Worm (Caenorhabditis elegans): ENCODE data around the gene F53B7.4.

F53B7.4 gene

DNA sequence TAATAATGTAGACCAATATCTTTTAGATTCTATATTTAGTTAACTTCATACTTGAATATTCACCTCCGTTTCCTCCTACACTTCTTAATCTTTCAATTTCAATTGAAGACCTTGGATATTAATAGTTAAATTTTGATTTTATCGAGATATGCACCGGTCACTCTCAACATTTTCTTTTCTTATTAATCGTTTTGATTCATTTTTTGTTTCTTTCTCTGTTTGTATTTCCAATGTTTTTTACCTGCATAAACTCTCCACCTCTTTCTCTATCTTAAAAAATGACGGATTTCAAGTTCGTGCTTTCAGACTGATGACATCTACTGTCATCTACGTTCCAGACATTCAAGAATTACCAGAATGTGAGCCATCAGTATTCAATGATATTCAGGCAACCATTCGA, 10.5 kb downstream of the F53B7.4 start, which contains the start of gene frpr-9:
TSS of gene frpr-9 (plus strand) at position 301 of the 400 bp plus-strand sequence.
- no peak for TF ChIP-seq mab-5 (tag; optimal IDR thresholded peaks at IDR 0.05)
- no peak for TF ChIP-seq pha-4 (tag; optimal IDR thresholded peaks at IDR 0.05)
- TF ChIP-seq ces-1 (GFP tag; optimal IDR thresholded peaks at IDR 0.05), result no peak
- TF ChIP-seq blmp-1 (tag; optimal IDR thresholded peaks at IDR 0.05), result no peak

DNA sequence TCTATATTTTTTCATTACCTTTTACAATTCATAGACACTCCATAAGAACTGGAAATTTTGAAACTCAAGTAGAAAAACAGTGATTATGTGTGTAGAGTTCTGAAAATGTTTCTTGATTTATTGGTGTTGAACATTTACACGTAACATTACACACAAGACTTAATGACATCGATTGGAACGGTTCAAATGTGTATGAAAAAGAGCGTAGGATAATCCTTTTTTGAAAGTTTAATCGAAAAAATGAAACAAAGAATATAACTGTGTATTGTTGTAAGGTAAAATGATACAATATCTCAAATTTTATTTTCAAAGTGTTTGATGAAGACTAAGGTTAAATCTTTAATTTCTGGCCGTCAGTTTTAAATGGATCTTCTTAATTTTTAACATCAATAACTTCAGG, 21.2 kb downstream of the F53B7.4 start, which contains the start of gene fig-1:
TSS of gene fig-1 (minus strand) at position 101 of the 400 bp plus-strand sequence.
- TF ChIP-seq lin-13 (tag; optimal IDR thresholded peaks at IDR 0.05) (no peak), mep-1 (tag; optimal IDR thresholded peaks at IDR 0.05) (no peak), unc-39 (tag; optimal IDR thresholded peaks at IDR 0.05) (no peak), nhr-28 (tag; optimal IDR thresholded peaks at IDR 0.05) (no peak), sptf-1 (tag; optimal IDR thresholded peaks at IDR 0.05) (no peak), ztf-11 (tag; optimal IDR thresholded peaks at IDR 0.05) (no peak), nhr-2 (tag; optimal IDR thresholded peaks at IDR 0.05) (no peak), cnd-1 (tag; optimal IDR thresholded peaks at IDR 0.05) (no peak), hlh-1 (tag; optimal IDR thresholded peaks at IDR 0.05) (no peak), lsy-2 (tag; optimal IDR thresholded peaks at IDR 0.05) (no peak), M03D4.4 (tag; optimal IDR thresholded peaks at IDR 0.05) (no peak), blmp-1 (tag; optimal IDR thresholded peaks at IDR 0.05) (no peak), ham-2 (GFP tag; optimal IDR thresholded peaks at IDR 0.05) (no peak), snpc-4 (tag; optimal IDR thresholded peaks at IDR 0.05) (no peak)

DNA sequence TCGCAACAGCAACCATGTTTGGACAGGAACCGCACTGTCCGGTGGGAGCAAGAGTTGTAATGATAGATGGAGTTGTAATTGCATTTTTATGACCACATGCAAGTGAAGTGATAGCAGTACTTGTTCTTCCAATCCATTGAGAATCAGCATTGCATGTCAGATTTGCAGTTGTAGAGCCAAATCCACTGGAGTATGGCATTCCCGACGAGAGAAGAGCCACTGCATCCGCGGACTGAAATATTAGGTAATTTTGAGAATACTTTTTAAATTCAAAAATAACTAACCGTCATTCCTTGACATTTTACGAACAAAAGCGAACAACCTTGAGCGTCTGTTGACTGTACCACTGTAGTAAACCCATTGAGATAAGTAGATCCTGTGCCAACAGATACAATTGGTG, 27.2 kb downstream of the F53B7.4 start:
- no peak for TF ChIP-seq ztf-11 (tag; optimal IDR thresholded peaks at IDR 0.05)
- no peak for TF ChIP-seq elt-1 (tag; optimal IDR thresholded peaks at IDR 0.05; ENCODE audit: borderline replicate concordance, insufficient read depth)
- TF ChIP-seq drap-1 (GFP tag; optimal IDR thresholded peaks at IDR 0.05), result no peak
- no peak for TF ChIP-seq lsy-2 (tag; optimal IDR thresholded peaks at IDR 0.05)
- no peak for TF ChIP-seq ces-1 (GFP tag; optimal IDR thresholded peaks at IDR 0.05)
- no peak for TF ChIP-seq pha-4 (tag; optimal IDR thresholded peaks at IDR 0.05)
- no peak for TF ChIP-seq elt-3 (tag; optimal IDR thresholded peaks at IDR 0.05)
- no peak for TF ChIP-seq nhr-2 (tag; optimal IDR thresholded peaks at IDR 0.05)
- TF ChIP-seq blmp-1 (tag; optimal IDR thresholded peaks at IDR 0.05), result no peak
- TF ChIP-seq nhr-12 (tag; optimal IDR thresholded peaks at IDR 0.05), result no peak
- no peak for TF ChIP-seq nhr-76 (tag; optimal IDR thresholded peaks at IDR 0.05)
- no peak for TF ChIP-seq nhr-28 (tag; optimal IDR thresholded peaks at IDR 0.05)
- no peak for TF ChIP-seq lin-13 (tag; optimal IDR thresholded peaks at IDR 0.05)
- no peak for TF ChIP-seq sptf-1 (tag; optimal IDR thresholded peaks at IDR 0.05)
- no peak for TF ChIP-seq flh-1 (GFP tag; optimal IDR thresholded peaks at IDR 0.05)
- TF ChIP-seq ceh-83 (GFP tag; optimal IDR thresholded peaks at IDR 0.05), result no peak
- TF ChIP-seq tbx-8 (GFP tag; optimal IDR thresholded peaks at IDR 0.05), result no peak

DNA sequence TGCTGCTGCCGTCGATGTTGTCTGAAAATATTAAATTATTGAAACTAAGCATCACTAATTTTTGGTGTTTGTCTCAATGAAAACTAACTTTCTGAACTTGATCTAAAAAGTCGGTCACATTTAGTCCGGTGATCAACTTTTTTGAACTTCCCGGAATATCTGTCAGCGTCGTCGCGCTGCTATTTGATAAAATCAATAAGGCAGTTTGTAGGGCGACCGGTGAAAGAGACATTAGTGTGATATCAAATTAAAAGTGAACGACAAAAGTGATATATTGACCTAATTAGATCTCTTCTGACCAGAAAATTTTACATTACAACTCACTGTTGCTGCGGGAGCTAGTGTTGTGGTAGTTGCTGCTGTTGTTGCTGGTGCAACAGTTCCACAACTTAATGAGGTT, 31.4 kb downstream of the F53B7.4 start:
- TF ChIP-seq cnd-1 (tag; optimal IDR thresholded peaks at IDR 0.05) (no peak), lin-13 (tag; optimal IDR thresholded peaks at IDR 0.05) (no peak), elt-3 (tag; optimal IDR thresholded peaks at IDR 0.05) (no peak), elt-1 (tag; optimal IDR thresholded peaks at IDR 0.05; ENCODE audit: borderline replicate concordance, insufficient read depth) (no peak), mls-2 (tag; optimal IDR thresholded peaks at IDR 0.05) (no peak), mab-5 (tag; optimal IDR thresholded peaks at IDR 0.05) (no peak), M03D4.4 (tag; optimal IDR thresholded peaks at IDR 0.05) (no peak), ham-2 (GFP tag; optimal IDR thresholded peaks at IDR 0.05) (no peak), ceh-43 (GFP tag; optimal IDR thresholded peaks at IDR 0.05) (no peak), ceh-83 (GFP tag; optimal IDR thresholded peaks at IDR 0.05) (no peak), unc-39 (tag; optimal IDR thresholded peaks at IDR 0.05) (no peak)

DNA sequence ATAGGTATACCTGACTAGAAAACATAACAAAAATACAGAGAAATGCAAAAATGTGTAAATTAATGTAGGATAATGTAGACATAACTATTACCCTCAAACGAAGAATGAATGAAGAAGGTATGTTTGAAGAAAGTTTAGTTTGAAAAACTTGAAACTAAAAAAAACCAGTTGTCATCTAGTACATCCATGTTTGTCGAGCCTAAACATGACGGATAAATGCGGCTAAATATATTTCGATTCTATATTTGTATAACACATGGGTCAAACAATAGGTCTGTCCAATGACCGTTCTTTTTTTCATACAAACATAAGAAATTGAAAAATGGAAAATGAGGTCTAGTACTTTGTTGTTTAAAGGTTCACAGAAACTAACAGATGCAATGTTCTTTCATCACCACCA, 32.3 kb downstream of the F53B7.4 start, which contains the start of gene F17C11.22:
TSS of gene F17C11.22 (minus strand) at position 101 of the 400 bp plus-strand sequence.
- TF ChIP-seq unc-39 (tag; optimal IDR thresholded peaks at IDR 0.05) (no peak), pha-4 (tag; optimal IDR thresholded peaks at IDR 0.05) (no peak), ceh-43 (GFP tag; optimal IDR thresholded peaks at IDR 0.05) (no peak), ztf-11 (tag; optimal IDR thresholded peaks at IDR 0.05) (no peak)

DNA sequence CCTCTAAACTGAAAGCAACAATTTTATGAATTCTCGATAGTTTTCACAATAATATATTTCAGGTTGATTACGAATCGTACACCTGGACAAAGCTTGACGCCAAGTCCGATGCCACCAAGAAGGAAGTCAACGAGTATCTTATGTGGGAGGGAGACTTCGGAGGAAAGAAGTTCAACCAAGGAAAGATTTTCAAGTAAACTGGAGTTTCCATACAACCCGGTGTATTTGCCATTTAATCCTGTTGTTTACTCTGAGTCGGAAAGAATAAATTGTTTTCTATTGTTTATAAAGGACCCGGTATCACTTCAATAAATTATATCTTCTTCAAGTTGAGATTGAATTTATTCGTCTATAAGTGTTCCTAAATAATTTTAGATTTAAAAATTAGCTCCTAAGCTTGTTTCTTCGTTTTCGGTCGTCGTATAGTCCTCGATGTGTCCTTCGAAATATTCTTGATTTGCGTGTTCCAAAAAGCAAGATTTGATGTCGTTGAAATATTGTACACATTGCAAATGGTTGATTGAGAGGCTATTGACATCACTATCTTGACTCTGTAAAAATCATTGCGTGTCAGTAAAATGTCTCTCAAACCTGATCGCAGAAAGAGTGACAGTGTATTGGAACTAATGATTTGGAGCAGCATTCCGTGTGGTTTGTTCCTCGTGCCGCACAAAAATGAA, 34.6 kb downstream of the F53B7.4 start:
- no peak for TF ChIP-seq zip-8 (tag; optimal IDR thresholded peaks at IDR 0.05)
- no peak for TF ChIP-seq snpc-4 (tag; optimal IDR thresholded peaks at IDR 0.05)
- TF ChIP-seq elt-1 (tag; optimal IDR thresholded peaks at IDR 0.05; ENCODE audit: borderline replicate concordance, insufficient read depth), result no peak
- TF ChIP-seq hlh-1 (tag; optimal IDR thresholded peaks at IDR 0.05), result no peak
- no peak for TF ChIP-seq nhr-12 (tag; optimal IDR thresholded peaks at IDR 0.05)
- TF ChIP-seq unc-120 (tag; optimal IDR thresholded peaks at IDR 0.05; ENCODE audit: poor library complexity, severe bottlenecking), result no peak
- TF ChIP-seq sem-2 (GFP tag; optimal IDR thresholded peaks at IDR 0.05), result no peak
- no peak for TF ChIP-seq elt-3 (tag; optimal IDR thresholded peaks at IDR 0.05)
- TF ChIP-seq drap-1 (GFP tag; optimal IDR thresholded peaks at IDR 0.05), result no peak
- no peak for TF ChIP-seq nhr-2 (tag; optimal IDR thresholded peaks at IDR 0.05)
- no peak for TF ChIP-seq cnd-1 (tag; optimal IDR thresholded peaks at IDR 0.05)
- no peak for TF ChIP-seq ham-2 (GFP tag; optimal IDR thresholded peaks at IDR 0.05)
- TF ChIP-seq ces-1 (GFP tag; optimal IDR thresholded peaks at IDR 0.05), result no peak
